Worm (Caenorhabditis elegans): ENCODE results near the gene Y22F5A.11.

- TF ChIP-seq ama-1 (optimal IDR thresholded peaks at IDR 0.05) (no peak), sea-1 (GFP tag; conservative IDR thresholded peaks at IDR 0.05) (no peak), hmg-4 (GFP tag; optimal IDR thresholded peaks at IDR 0.05) (no peak), tbx-11 (GFP tag; IDR thresholded peaks at IDR 0.05) (no peak), tra-4 (tag; optimal IDR thresholded peaks at IDR 0.05) (no peak), flt-1 (GFP tag; IDR thresholded peaks at IDR 0.05) (no peak), pes-1 (GFP tag; IDR thresholded peaks at IDR 0.05) (no peak), B0310.2 (tag; optimal IDR thresholded peaks at IDR 0.05) (no peak), aly-1 (tag; optimal IDR thresholded peaks at IDR 0.05) (no peak), scrt-1 (GFP tag; IDR thresholded peaks at IDR 0.05) (no peak), ceh-36 (tag; optimal IDR thresholded peaks at IDR 0.05) (no peak), tbx-37 (GFP tag; conservative IDR thresholded peaks at IDR 0.05) (no peak), ets-7 (tag; optimal IDR thresholded peaks at IDR 0.05) (no peak), ceh-13 (GFP tag; optimal IDR thresholded peaks at IDR 0.05) (no peak)
Observed at ce11 chrV:10233330-10233729, 42.1 kb downstream of the Y22F5A.11 start, which contains the start of gene str-182.
